Fruit fly (Drosophila melanogaster) whole organism, embryonic: ENCODE data around the gene CG14419.

Source experiments
- Bdp1 ChIP-seq: fragments of 200-800 bp; sonication (Bioruptor generic); optimal IDR thresholded peaks from 3 replicates; lab custom pipeline; 2016; ENCODE audit warnings: missing biosample characterization, missing genetic modification characterization
- C15 ChIP-seq: fragments of 200-800 bp; sonication (Bioruptor generic); IDR thresholded peaks from 3 replicates; pipeline ENCODE4 v1.3.6; 2022; ENCODE audit warnings: missing biosample characterization, missing genetic modification characterization
- CG10366 ChIP-seq: fragments of 200-800 bp; sonication (Bioruptor generic); IDR thresholded peaks from 2 replicates; pipeline ENCODE4 v1.3.6; 2022; ENCODE audit warnings: missing biosample characterization, missing genetic modification characterization
- CG10654 ChIP-seq: fragments of 200-800 bp; sonication (Bioruptor generic); optimal IDR thresholded peaks from 2 replicates; lab custom pipeline; 2016; ENCODE audit warnings: missing biosample characterization, missing genetic modification characterization
- CG11456 ChIP-seq: fragments of 200-800 bp; sonication (Bioruptor generic); IDR thresholded peaks from 3 replicates; pipeline ENCODE4 v1.3.6; 2022; ENCODE audit warnings: missing biosample characterization, missing genetic modification characterization
- CG12104 ChIP-seq: fragments of 200-800 bp; sonication (Bioruptor generic); optimal IDR thresholded peaks from 3 replicates; lab custom pipeline; 2016; ENCODE audit warnings: missing biosample characterization, missing genetic modification characterization
- CG12744 ChIP-seq: fragments of 200-800 bp; sonication (Bioruptor generic); optimal IDR thresholded peaks from 2 replicates; lab custom pipeline; 2016; ENCODE audit warnings: missing biosample characterization, missing genetic modification characterization
- CG15479 ChIP-seq: fragments of 200-800 bp; sonication (Bioruptor generic); optimal IDR thresholded peaks from 3 replicates; lab custom pipeline; 2019; ENCODE audit warnings: missing biosample characterization, mild to moderate bottlenecking, missing genetic modification characterization, moderate library complexity
- CG15514 ChIP-seq: fragments of 200-800 bp; sonication (Bioruptor generic); optimal IDR thresholded peaks from 3 replicates; lab custom pipeline; 2017; ENCODE audit warnings: missing biosample characterization, missing genetic modification characterization, mild to moderate bottlenecking, moderate library complexity, missing genetic modification reagents
- CG16815 ChIP-seq: fragments of 200-800 bp; sonication (Bioruptor generic); optimal IDR thresholded peaks from 3 replicates; lab custom pipeline; 2017; ENCODE audit warnings: missing biosample characterization, mild to moderate bottlenecking, missing genetic modification characterization
- CG17328 ChIP-seq: fragments of 200-800 bp; sonication (Bioruptor generic); IDR thresholded peaks from 2 replicates; pipeline ENCODE4 v1.3.6; 2022; ENCODE audit warnings: missing biosample characterization, missing genetic modification characterization
- CG17612 ChIP-seq: fragments of 200-800 bp; sonication (Bioruptor generic); IDR thresholded peaks from 2 replicates; pipeline ENCODE4 v1.3.6; 2022; ENCODE audit warnings: missing biosample characterization, missing genetic modification characterization
- CG2120 ChIP-seq: fragments of 200-800 bp; sonication (Bioruptor generic); optimal IDR thresholded peaks from 3 replicates; lab custom pipeline; 2016; ENCODE audit warnings: missing biosample characterization, missing genetic modification characterization
- CG30403 ChIP-seq: fragments of 200-800 bp; sonication (Bioruptor generic); optimal IDR thresholded peaks from 3 replicates; lab custom pipeline; 2016; ENCODE audit warnings: missing biosample characterization, missing genetic modification characterization
- CG34376 ChIP-seq: fragments of 200-800 bp; sonication (Bioruptor generic); optimal IDR thresholded peaks from 2 replicates; lab custom pipeline; 2018; ENCODE audit warnings: missing biosample characterization, mild to moderate bottlenecking, missing genetic modification characterization
- CG7786 ChIP-seq: fragments of 200-800 bp; sonication (Bioruptor generic); optimal IDR thresholded peaks from 2 replicates; lab custom pipeline; 2016; ENCODE audit warnings: missing biosample characterization, missing genetic modification characterization
- CG8478 ChIP-seq: fragments of >200 bp; optimal IDR thresholded peaks from 2 replicates; lab custom pipeline; 2018
- CkIIα-i1 ChIP-seq: fragments of 200-800 bp; sonication (Bioruptor generic); IDR thresholded peaks from 2 replicates; pipeline ENCODE4 v1.3.6; 2022; ENCODE audit warnings: missing biosample characterization, missing genetic modification characterization
- D ChIP-seq, 2 experiments: fragments of 200-800 bp in 1 of 2; fragments of >200 bp in 1 of 2; sonication (Bioruptor generic) in 1 of 2; optimal IDR thresholded peaks; 2 replicates in 1 of 2; 3 replicates in 1 of 2; lab custom pipeline; 2017; ENCODE audit warnings: mild to moderate bottlenecking in 1 of 2, missing biosample characterization in 1 of 2, missing genetic modification characterization in 1 of 2, missing genetic modification reagents in 1 of 2
- Eip74EF ChIP-seq, 2 experiments: fragments of 200-800 bp in 1 of 2; fragments of >200 bp in 1 of 2; sonication (Bioruptor generic) in 1 of 2; optimal IDR thresholded peaks; 2 replicates each; lab custom pipeline; 2017 to 2019; ENCODE audit warnings: missing biosample characterization in 2 of 2, missing genetic modification characterization in 2 of 2, mild to moderate bottlenecking in 1 of 2, moderate library complexity in 1 of 2
- Fer2 ChIP-seq: fragments of 200-800 bp; sonication (Bioruptor generic); optimal IDR thresholded peaks from 2 replicates; lab custom pipeline; 2018; ENCODE audit warnings: missing biosample characterization, mild to moderate bottlenecking, missing genetic modification characterization, moderate library complexity
- H15 ChIP-seq: fragments of 200-800 bp; sonication (Bioruptor generic); IDR thresholded peaks from 3 replicates; pipeline ENCODE4 v1.3.6; 2022; ENCODE audit warnings: missing biosample characterization, missing genetic modification characterization
- HmgD ChIP-seq: fragments of 200-800 bp; sonication (Bioruptor generic); optimal IDR thresholded peaks from 3 replicates; lab custom pipeline; 2016; ENCODE audit warnings: missing biosample characterization, missing genetic modification characterization
- HmgZ ChIP-seq: fragments of 200-800 bp; sonication (Bioruptor generic); optimal IDR thresholded peaks from 2 replicates; lab custom pipeline; 2018; ENCODE audit warnings: missing biosample characterization, mild to moderate bottlenecking, missing genetic modification characterization
- NC2α ChIP-seq: fragments of 200-800 bp; sonication (Bioruptor generic); optimal IDR thresholded peaks from 2 replicates; lab custom pipeline; 2016; ENCODE audit warnings: missing biosample characterization, missing genetic modification characterization
- Neu2 ChIP-seq: fragments of 200-800 bp; sonication (Bioruptor generic); optimal IDR thresholded peaks from 3 replicates; lab custom pipeline; 2016; ENCODE audit warnings: missing biosample characterization, missing genetic modification characterization, borderline replicate concordance
- Nf-YC ChIP-seq: fragments of 200-800 bp; optimal IDR thresholded peaks from 3 replicates; lab custom pipeline; 2019; ENCODE audit warnings: missing biosample characterization, mild to moderate bottlenecking, missing genetic modification characterization, moderate library complexity
- Ssrp ChIP-seq: fragments of 200-800 bp; sonication (Bioruptor generic); optimal IDR thresholded peaks from 2 replicates; lab custom pipeline; 2018; ENCODE audit warnings: missing biosample characterization, mild to moderate bottlenecking, missing genetic modification characterization, moderate library complexity
- abd-A ChIP-seq: fragments of 200-800 bp; sonication (Bioruptor generic); optimal IDR thresholded peaks from 3 replicates; lab custom pipeline; 2019; ENCODE audit warnings: missing biosample characterization, mild to moderate bottlenecking, missing genetic modification characterization, moderate library complexity
- ac ChIP-seq: fragments of 200-800 bp; sonication (Bioruptor generic); optimal IDR thresholded peaks from 3 replicates; lab custom pipeline; 2017; ENCODE audit warnings: missing biosample characterization, mild to moderate bottlenecking, missing genetic modification characterization
- al ChIP-seq: fragments of 200-800 bp; sonication (Bioruptor generic); IDR thresholded peaks from 2 replicates; pipeline ENCODE4 v1.3.6; 2022; ENCODE audit warnings: missing biosample characterization, missing genetic modification characterization
- ara ChIP-seq: fragments of 200-800 bp; sonication (Bioruptor generic); IDR thresholded peaks from 2 replicates; pipeline ENCODE4 v1.3.6; 2022; ENCODE audit warnings: missing biosample characterization, missing genetic modification characterization
- ase ChIP-seq: fragments of 200-800 bp; sonication (Bioruptor generic); IDR thresholded peaks from 3 replicates; pipeline ENCODE4 v1.3.6; 2022; ENCODE audit warnings: missing biosample characterization, missing genetic modification characterization
- bab2 ChIP-seq: fragments of 200-800 bp; sonication (Bioruptor generic); optimal IDR thresholded peaks from 2 replicates; lab custom pipeline; 2016; ENCODE audit warnings: missing biosample characterization, missing genetic modification characterization
- eyg ChIP-seq: fragments of 200-800 bp; sonication (Bioruptor generic); optimal IDR thresholded peaks from 3 replicates; lab custom pipeline; 2016; ENCODE audit warnings: missing biosample characterization, missing genetic modification characterization
- fd102C ChIP-seq: fragments of 200-800 bp; sonication (Bioruptor generic); optimal IDR thresholded peaks from 2 replicates; lab custom pipeline; 2018; ENCODE audit warnings: missing biosample characterization, mild to moderate bottlenecking, missing genetic modification characterization, moderate library complexity
- fru ChIP-seq: fragments of >200 bp; optimal IDR thresholded peaks from 2 replicates; lab custom pipeline; 2017
- grn ChIP-seq: fragments of 200-800 bp; sonication (Bioruptor generic); optimal IDR thresholded peaks from 3 replicates; lab custom pipeline; 2017; ENCODE audit warnings: missing biosample characterization, missing genetic modification characterization
- hth ChIP-seq: fragments of >200 bp; optimal IDR thresholded peaks from 2 replicates; lab custom pipeline; 2017; ENCODE audit warnings: inconsistent platforms
- ind ChIP-seq: fragments of 200-800 bp; sonication (Bioruptor generic); optimal IDR thresholded peaks from 3 replicates; lab custom pipeline; 2016; ENCODE audit warnings: missing biosample characterization, missing genetic modification characterization
- jigr1 ChIP-seq: fragments of 200-800 bp; sonication (Bioruptor generic); IDR thresholded peaks from 3 replicates; pipeline ENCODE4 v1.3.6; 2022; ENCODE audit warnings: missing biosample characterization, missing genetic modification characterization
- jing ChIP-seq: fragments of 200-800 bp; sonication (Bioruptor generic); optimal IDR thresholded peaks from 2 replicates; lab custom pipeline; 2018; ENCODE audit warnings: missing biosample characterization, mild to moderate bottlenecking, missing genetic modification characterization
- lab ChIP-seq: fragments of 200-800 bp; sonication (Bioruptor generic); optimal IDR thresholded peaks from 3 replicates; lab custom pipeline; 2017; ENCODE audit warnings: missing biosample characterization, missing genetic modification characterization, mild to moderate bottlenecking, moderate library complexity, missing genetic modification reagents
- luna ChIP-seq: fragments of 200-800 bp; sonication (Bioruptor generic); optimal IDR thresholded peaks from 2 replicates; lab custom pipeline; 2016; ENCODE audit warnings: missing biosample characterization, missing genetic modification characterization
- p53 ChIP-seq: fragments of 200-800 bp; sonication (Bioruptor generic); optimal IDR thresholded peaks from 2 replicates; lab custom pipeline; 2016; ENCODE audit warnings: missing biosample characterization, missing genetic modification characterization
- pita ChIP-seq: fragments of 200-800 bp; sonication (Bioruptor generic); optimal IDR thresholded peaks from 2 replicates; lab custom pipeline; 2017; ENCODE audit warnings: missing biosample characterization, mild to moderate bottlenecking, missing genetic modification characterization
- pum ChIP-seq: fragments of 200-800 bp; sonication (Bioruptor generic); optimal IDR thresholded peaks from 2 replicates; lab custom pipeline; 2016; ENCODE audit warnings: missing biosample characterization, missing genetic modification characterization
- row ChIP-seq: fragments of 200-800 bp; sonication (Bioruptor generic); IDR thresholded peaks from 3 replicates; pipeline ENCODE4 v1.3.6; 2022; ENCODE audit warnings: missing biosample characterization, missing genetic modification characterization
- tin ChIP-seq: fragments of 200-800 bp; sonication (Bioruptor generic); optimal IDR thresholded peaks from 3 replicates; lab custom pipeline; 2016; ENCODE audit warnings: missing biosample characterization, missing genetic modification characterization
- tll ChIP-seq, 2 experiments: fragments of 200-800 bp in 1 of 2; fragments of >200 bp in 1 of 2; sonication (Bioruptor generic) in 1 of 2; optimal IDR thresholded peaks; 2 replicates each; lab custom pipeline; 2017 to 2019; ENCODE audit warnings: missing biosample characterization in 2 of 2, missing genetic modification characterization in 2 of 2, mild to moderate bottlenecking in 1 of 2, moderate library complexity in 1 of 2
- toy ChIP-seq: fragments of 200-800 bp; sonication (Bioruptor generic); IDR thresholded peaks from 2 replicates; pipeline ENCODE4 v1.3.6; 2022; ENCODE audit warnings: missing biosample characterization, missing genetic modification characterization
- trh ChIP-seq: fragments of 200-800 bp; sonication (Bioruptor generic); optimal IDR thresholded peaks from 2 replicates; lab custom pipeline; 2016; ENCODE audit warnings: missing biosample characterization, missing genetic modification characterization
- ttk ChIP-seq: fragments of 200-800 bp; sonication (Bioruptor generic); IDR thresholded peaks from 2 replicates; pipeline ENCODE4 v2.1.2; 2022; ENCODE audit warnings: missing biosample characterization, missing genetic modification characterization

CG14419 gene

DNA sequence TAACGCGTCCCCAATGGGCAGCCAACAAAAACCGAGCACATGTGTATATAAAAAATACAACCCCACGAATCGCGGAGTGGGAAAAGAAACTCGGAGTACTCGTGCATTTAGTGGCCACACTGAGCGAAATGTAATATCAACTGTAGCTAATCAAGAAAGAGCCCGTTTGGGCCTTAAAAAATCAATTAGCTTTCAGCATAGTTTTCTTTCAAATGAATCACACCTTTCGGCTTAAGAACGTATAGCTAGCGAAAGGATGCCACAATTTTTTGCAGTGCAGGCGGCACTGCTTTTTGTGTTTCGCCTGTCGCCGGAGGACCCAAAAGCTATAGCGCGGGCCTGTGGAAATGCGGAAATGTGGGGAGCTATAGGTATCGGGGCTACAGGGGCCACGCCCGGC, 24.8 kb downstream of the CG14419 start (continued):
- TF ChIP-seq CG12104 (GFP tag; lab: Kevin White, UChicago) = no peak
- TF ChIP-seq CG2120 = peak; percentile 56
- no peak for TF ChIP-seq jigr1 (GFP tag; lab: Robert Waterston, UW)
- TF ChIP-seq lab (GFP tag; lab: Kevin White, UChicago) = peak; percentile 77
- no peak for TF ChIP-seq HmgZ
- TF ChIP-seq hth (lab: Kevin White, UChicago) = no peak
- no peak for TF ChIP-seq grn (GFP tag; lab: Kevin White, UChicago)
- TF ChIP-seq CG10654 = peak; percentile 1
- no peak for TF ChIP-seq HmgD (GFP tag; lab: Kevin White, UChicago)
- no peak for TF ChIP-seq D (optimal IDR thresholded peaks at IDR 0.05; lab: Kevin White, UChicago)
- no peak for TF ChIP-seq D (GFP tag; optimal IDR thresholded peaks at IDR 0.05; lab: Kevin White, UChicago)
- TF ChIP-seq CG8478 (lab: Kevin White, UChicago) = no peak
- no peak for TF ChIP-seq jing (GFP tag; lab: Kevin White, UChicago)
- peak; percentile 42; the same call in 1 of the 2 replicates for TF ChIP-seq CG10366 (GFP tag; lab: Robert Waterston, UW)
- TF ChIP-seq al (GFP tag; lab: Robert Waterston, UW) = no peak
- TF ChIP-seq Bdp1 (GFP tag; lab: Kevin White, UChicago) = no peak
- no peak for TF ChIP-seq Eip74EF (GFP tag; optimal IDR thresholded peaks at IDR 0.05; lab: Kevin White, UChicago)
- TF ChIP-seq CG17328 = peak; percentile 18; the same call in 1 of the 2 replicates
- TF ChIP-seq ind (GFP tag; lab: Kevin White, UChicago) = peak; percentile 44
- TF ChIP-seq abd-A (tag; lab: Kevin White, UChicago) = no peak
- no peak for TF ChIP-seq pita (GFP tag; lab: Kevin White, UChicago)
- TF ChIP-seq H15 (GFP tag; lab: Robert Waterston, UW) = no peak
- TF ChIP-seq CG7786 (GFP tag; lab: Kevin White, UChicago) = no peak
- no peak for TF ChIP-seq tll (GFP tag; optimal IDR thresholded peaks at IDR 0.05; lab: Kevin White, UChicago)
- no peak for TF ChIP-seq CkIIα-i1 (GFP tag; lab: Robert Waterston, UW)
- TF ChIP-seq p53 (GFP tag; lab: Kevin White, UChicago) = no peak
- peak; percentile 25 for TF ChIP-seq bab2
- TF ChIP-seq Nf-YC (tag; lab: Kevin White, UChicago) = no peak
- peak; percentile 26 for TF ChIP-seq tin (GFP tag; lab: Kevin White, UChicago)
- no peak for TF ChIP-seq luna (GFP tag; lab: Kevin White, UChicago)
- TF ChIP-seq pum (GFP tag; lab: Kevin White, UChicago) = no peak
- no peak for TF ChIP-seq toy
- TF ChIP-seq row (GFP tag; lab: Robert Waterston, UW) = peak; percentile 43; the same call in 2 of the 3 replicates
- TF ChIP-seq CG11456 (GFP tag; lab: Robert Waterston, UW) = peak; percentile 20; the same call in 1 of the 3 replicates
- no peak for TF ChIP-seq CG12744
- no peak for TF ChIP-seq CG15479 (GFP tag; lab: Kevin White, UChicago)
- no peak for TF ChIP-seq ac (GFP tag; lab: Kevin White, UChicago)
- peak; percentile 27 for TF ChIP-seq CG15514 (GFP tag; lab: Kevin White, UChicago)
- TF ChIP-seq NC2α (GFP tag; lab: Kevin White, UChicago) = no peak
- no peak for TF ChIP-seq eyg (GFP tag; lab: Kevin White, UChicago)
- no peak for TF ChIP-seq C15
- TF ChIP-seq ase = no peak
- peak; percentile 32 for TF ChIP-seq CG30403 (GFP tag; lab: Kevin White, UChicago)
- TF ChIP-seq CG34376 (GFP tag; lab: Kevin White, UChicago) = no peak
- TF ChIP-seq CG16815 (GFP tag; lab: Kevin White, UChicago) = no peak
- TF ChIP-seq ara = no peak
- TF ChIP-seq CG17612 = no peak
- no peak for TF ChIP-seq fru
- TF ChIP-seq Fer2 (tag; lab: Kevin White, UChicago) = no peak
- peak; percentile 42; the same call in 1 of the 2 replicates for TF ChIP-seq ttk
- no peak for TF ChIP-seq Neu2 (GFP tag; lab: Kevin White, UChicago)
- peak; percentile 10 for TF ChIP-seq Ssrp (tag; lab: Kevin White, UChicago)
- TF ChIP-seq fd102C = no peak
- no peak for TF ChIP-seq trh (GFP tag; lab: Kevin White, UChicago)
